Worm (Caenorhabditis elegans) whole organism, midembryonic: ENCODE measurements around the gene nop-1.

Experiments
- klf-2 ChIP-seq: fragments of 200-800 bp; sonication (Bioruptor generic); conservative IDR thresholded peaks from 2 replicates; pipeline ENCODE4 v1.3.6; 2022; ENCODE audit warnings: missing genetic modification reagents, missing genetic modification characterization, missing compliant biosample characterization
- ztf-23 ChIP-seq: fragments of 200-800 bp; sonication (Bioruptor generic); IDR thresholded peaks from 2 replicates; pipeline ENCODE4 v1.3.6; 2022; ENCODE audit warnings: missing genetic modification reagents, missing genetic modification characterization, missing compliant biosample characterization
- ztf-29 ChIP-seq: fragments of 200-800 bp; sonication (Bioruptor generic); IDR thresholded peaks from 2 replicates; pipeline ENCODE4 v1.3.6; 2022; ENCODE audit warnings: missing genetic modification reagents, missing genetic modification characterization, missing compliant biosample characterization

- TF ChIP-seq ztf-29 (GFP tag; lab: Robert Waterston, UW) (no peak), klf-2 (GFP tag; lab: Robert Waterston, UW) (no peak), ztf-23 (GFP tag; lab: Robert Waterston, UW) (no peak)
Observed at ce11 chrIII:5922236-5922635, 36.3 kb upstream of the nop-1 start.
